Fruit fly (Drosophila melanogaster) whole organism, embryonic: ENCODE data around the gene deltaCOP.
A peak's percentile ranks its signal among the peaks of the same experiment; 100 is the strongest.

ENCODE experiments used
- CG10267 ChIP-seq: fragments of 200-800 bp; sonication (Bioruptor generic); optimal IDR thresholded peaks from 2 replicates; lab custom pipeline; 2018; ENCODE audit warnings: missing biosample characterization, mild to moderate bottlenecking, missing genetic modification characterization, moderate library complexity
- CG10431 ChIP-seq: fragments of 200-800 bp; sonication (Bioruptor generic); optimal IDR thresholded peaks from 3 replicates; lab custom pipeline; 2018; ENCODE audit warnings: missing biosample characterization, mild to moderate bottlenecking, missing genetic modification characterization
- CG10959 ChIP-seq: fragments of 200-800 bp; sonication (Bioruptor generic); IDR thresholded peaks from 2 replicates; pipeline ENCODE4 v1.3.6; 2022; ENCODE audit warnings: missing biosample characterization, missing genetic modification characterization
- CG11695 ChIP-seq: fragments of 200-800 bp; sonication (Bioruptor generic); IDR thresholded peaks from 3 replicates; pipeline ENCODE4 v1.3.6; 2022; ENCODE audit warnings: missing biosample characterization, missing genetic modification characterization
- CG12104 ChIP-seq: fragments of 200-800 bp; sonication (Bioruptor generic); optimal IDR thresholded peaks from 3 replicates; lab custom pipeline; 2016; ENCODE audit warnings: missing biosample characterization, missing genetic modification characterization
- CG1602 ChIP-seq: fragments of 200-800 bp; sonication (Bioruptor generic); optimal IDR thresholded peaks from 3 replicates; lab custom pipeline; 2016; ENCODE audit warnings: missing biosample characterization, missing genetic modification characterization
- CG1647 ChIP-seq: fragments of 200-800 bp; sonication (Bioruptor generic); optimal IDR thresholded peaks from 3 replicates; lab custom pipeline; 2016; ENCODE audit warnings: missing biosample characterization, missing genetic modification characterization
- CG16779 ChIP-seq: fragments of 200-800 bp; sonication (Bioruptor generic); IDR thresholded peaks from 2 replicates; pipeline ENCODE4 v1.3.6; 2022; ENCODE audit warnings: missing biosample characterization, missing genetic modification characterization
- CG16815 ChIP-seq: fragments of 200-800 bp; sonication (Bioruptor generic); optimal IDR thresholded peaks from 3 replicates; lab custom pipeline; 2017; ENCODE audit warnings: missing biosample characterization, mild to moderate bottlenecking, missing genetic modification characterization
- CG17359 ChIP-seq: fragments of 200-800 bp; sonication (Bioruptor generic); optimal IDR thresholded peaks from 3 replicates; lab custom pipeline; 2018; ENCODE audit warnings: missing biosample characterization, mild to moderate bottlenecking, missing genetic modification characterization, moderate library complexity
- CG18599 ChIP-seq: fragments of 200-800 bp; sonication (Bioruptor generic); optimal IDR thresholded peaks from 3 replicates; lab custom pipeline; 2017; ENCODE audit warnings: missing biosample characterization, missing genetic modification characterization, mild to moderate bottlenecking, moderate library complexity, missing genetic modification reagents
- CG2120 ChIP-seq: fragments of 200-800 bp; sonication (Bioruptor generic); optimal IDR thresholded peaks from 3 replicates; lab custom pipeline; 2016; ENCODE audit warnings: missing biosample characterization, missing genetic modification characterization
- CG31388 ChIP-seq: fragments of 200-800 bp; sonication (Bioruptor generic); optimal IDR thresholded peaks from 2 replicates; lab custom pipeline; 2016; ENCODE audit warnings: missing biosample characterization, missing genetic modification characterization
- CG31441 ChIP-seq: fragments of 200-800 bp; sonication (Bioruptor generic); IDR thresholded peaks from 2 replicates; pipeline ENCODE4 v1.3.6; 2022; ENCODE audit warnings: missing biosample characterization, missing genetic modification characterization
- CG3281 ChIP-seq: fragments of 200-800 bp; sonication (Bioruptor generic); optimal IDR thresholded peaks from 3 replicates; lab custom pipeline; 2017; ENCODE audit warnings: missing biosample characterization, mild to moderate bottlenecking, missing genetic modification characterization
- CG4404 ChIP-seq: fragments of 200-800 bp; sonication (Bioruptor generic); IDR thresholded peaks from 2 replicates; pipeline ENCODE4 v1.3.6; 2022; ENCODE audit warnings: missing biosample characterization, missing genetic modification characterization
- CG4424 ChIP-seq: fragments of 200-800 bp; sonication (Bioruptor generic); optimal IDR thresholded peaks from 3 replicates; lab custom pipeline; 2016; ENCODE audit warnings: missing biosample characterization, missing genetic modification characterization
- CG4617 ChIP-seq: fragments of 200-800 bp; sonication (Bioruptor generic); optimal IDR thresholded peaks from 3 replicates; lab custom pipeline; 2016; ENCODE audit warnings: missing biosample characterization, missing genetic modification characterization, borderline replicate concordance
- CG5180 ChIP-seq: fragments of 200-800 bp; sonication (Bioruptor generic); optimal IDR thresholded peaks from 3 replicates; lab custom pipeline; 2017; ENCODE audit warnings: missing biosample characterization, missing genetic modification characterization, mild to moderate bottlenecking, moderate library complexity, missing genetic modification reagents
- CG6654 ChIP-seq: fragments of 200-800 bp; sonication (Bioruptor generic); optimal IDR thresholded peaks from 2 replicates; lab custom pipeline; 2017; ENCODE audit warnings: missing biosample characterization, mild to moderate bottlenecking, missing genetic modification characterization
- CG6813 ChIP-seq: fragments of 200-800 bp; sonication (Bioruptor generic); optimal IDR thresholded peaks from 2 replicates; lab custom pipeline; 2017; ENCODE audit warnings: missing biosample characterization, missing genetic modification characterization, mild to moderate bottlenecking, moderate library complexity, missing genetic modification reagents
- CG7963 ChIP-seq: fragments of 200-800 bp; sonication (Bioruptor generic); IDR thresholded peaks from 3 replicates; pipeline ENCODE4 v1.3.6; 2022; ENCODE audit warnings: missing biosample characterization, missing genetic modification characterization; ENCODE audit not compliant: partially characterized antibody
- CG9609 ChIP-seq: fragments of 200-800 bp; sonication (Bioruptor generic); optimal IDR thresholded peaks from 3 replicates; lab custom pipeline; 2016; ENCODE audit warnings: missing biosample characterization, missing genetic modification characterization
- CG9932 ChIP-seq: fragments of 200-800 bp; sonication (Bioruptor generic); IDR thresholded peaks from 2 replicates; pipeline ENCODE4 v1.3.6; 2022; ENCODE audit warnings: missing biosample characterization, missing genetic modification characterization
- Deaf1 ChIP-seq: fragments of 200-800 bp; optimal IDR thresholded peaks from 3 replicates; lab custom pipeline; 2019; ENCODE audit warnings: missing biosample characterization, mild to moderate bottlenecking, missing genetic modification characterization, moderate library complexity
- HmgD ChIP-seq: fragments of 200-800 bp; sonication (Bioruptor generic); optimal IDR thresholded peaks from 3 replicates; lab custom pipeline; 2016; ENCODE audit warnings: missing biosample characterization, missing genetic modification characterization
- Mes4 ChIP-seq: fragments of 200-800 bp; sonication (Bioruptor generic); optimal IDR thresholded peaks from 2 replicates; lab custom pipeline; 2016; ENCODE audit warnings: missing biosample characterization, missing genetic modification characterization
- Opbp ChIP-seq: fragments of 200-800 bp; sonication (Bioruptor generic); IDR thresholded peaks from 3 replicates; pipeline ENCODE4 v1.3.6; 2022; ENCODE audit warnings: missing biosample characterization, missing genetic modification characterization; ENCODE audit not compliant: partially characterized antibody
- Sry-β ChIP-seq: fragments of 200-800 bp; sonication (Bioruptor generic); optimal IDR thresholded peaks from 2 replicates; lab custom pipeline; 2018; ENCODE audit warnings: missing biosample characterization, mild to moderate bottlenecking, missing genetic modification characterization, moderate library complexity
- ab ChIP-seq: fragments of 200-800 bp; sonication (Bioruptor generic); optimal IDR thresholded peaks from 2 replicates; lab custom pipeline; 2016; ENCODE audit warnings: missing biosample characterization, missing genetic modification characterization
- ac ChIP-seq: fragments of 200-800 bp; sonication (Bioruptor generic); optimal IDR thresholded peaks from 3 replicates; lab custom pipeline; 2017; ENCODE audit warnings: missing biosample characterization, mild to moderate bottlenecking, missing genetic modification characterization
- bsh ChIP-seq, 2 experiments: fragments of 200-800 bp; sonication (Bioruptor generic); optimal IDR thresholded peaks; 2 replicates each; lab custom pipeline; 2017 to 2018; ENCODE audit warnings: mild to moderate bottlenecking in 2 of 2, missing biosample characterization in 2 of 2, missing genetic modification characterization in 2 of 2, moderate library complexity in 1 of 2
- cas ChIP-seq: fragments of 200-800 bp; sonication (Bioruptor generic); IDR thresholded peaks from 2 replicates; pipeline ENCODE4 v1.3.6; 2022; ENCODE audit warnings: missing biosample characterization, missing genetic modification characterization
- chif ChIP-seq, 2 experiments: fragments of 200-800 bp; sonication (Bioruptor generic); optimal IDR thresholded peaks; 3 replicates each; lab custom pipeline; 2016; ENCODE audit warnings: missing biosample characterization in 2 of 2, missing genetic modification characterization in 2 of 2
- fd96Cb ChIP-seq: fragments of 200-800 bp; sonication (Bioruptor generic); optimal IDR thresholded peaks from 2 replicates; lab custom pipeline; 2018; ENCODE audit warnings: missing biosample characterization, mild to moderate bottlenecking, missing genetic modification characterization, moderate library complexity
- gcm2 ChIP-seq: fragments of 200-800 bp; sonication (Bioruptor generic); optimal IDR thresholded peaks from 2 replicates; lab custom pipeline; 2016; ENCODE audit warnings: missing biosample characterization, missing genetic modification characterization
- grn ChIP-seq: fragments of 200-800 bp; sonication (Bioruptor generic); optimal IDR thresholded peaks from 3 replicates; lab custom pipeline; 2017; ENCODE audit warnings: missing biosample characterization, missing genetic modification characterization
- lmd ChIP-seq: fragments of 200-800 bp; sonication (Bioruptor generic); IDR thresholded peaks from 2 replicates; pipeline ENCODE4 v1.3.6; 2022; ENCODE audit warnings: missing biosample characterization, missing genetic modification characterization
- lov ChIP-seq, 2 experiments: fragments of 200-800 bp in 1 of 2; fragments of >200 bp in 1 of 2; sonication (Bioruptor generic) in 1 of 2; IDR thresholded peaks in 1 of 2; optimal IDR thresholded peaks in 1 of 2; 2 replicates in 1 of 2; 3 replicates in 1 of 2; pipeline versions ENCODE4 v1.3.6 to Lab custom; 2017 to 2022; ENCODE audit warnings: missing biosample characterization in 1 of 2, missing genetic modification characterization in 1 of 2
- nerfin-1 ChIP-seq: fragments of 200-800 bp; sonication (Bioruptor generic); optimal IDR thresholded peaks from 3 replicates; lab custom pipeline; 2019; ENCODE audit warnings: missing biosample characterization, mild to moderate bottlenecking, missing genetic modification characterization, moderate library complexity
- odd ChIP-seq: fragments of 200-800 bp; sonication (Bioruptor generic); optimal IDR thresholded peaks from 2 replicates; lab custom pipeline; 2017; ENCODE audit warnings: missing biosample characterization, mild to moderate bottlenecking, missing genetic modification characterization
- pnt ChIP-seq: fragments of 200-800 bp; sonication (Bioruptor generic); optimal IDR thresholded peaks from 3 replicates; lab custom pipeline; 2016; ENCODE audit warnings: missing biosample characterization, missing genetic modification characterization
- run ChIP-seq: fragments of 200-800 bp; sonication (Bioruptor generic); optimal IDR thresholded peaks from 3 replicates; lab custom pipeline; 2018; ENCODE audit warnings: missing biosample characterization, mild to moderate bottlenecking, missing genetic modification characterization
- schlank ChIP-seq: fragments of 200-800 bp; sonication (Bioruptor generic); optimal IDR thresholded peaks from 2 replicates; lab custom pipeline; 2018; ENCODE audit warnings: missing biosample characterization, mild to moderate bottlenecking, missing genetic modification characterization
- scrt ChIP-seq: fragments of 200-800 bp; sonication (Bioruptor generic); optimal IDR thresholded peaks from 2 replicates; lab custom pipeline; 2018; ENCODE audit warnings: missing biosample characterization, mild to moderate bottlenecking, missing genetic modification characterization, moderate library complexity
- sd ChIP-seq: fragments of 200-800 bp; sonication (Bioruptor generic); optimal IDR thresholded peaks from 3 replicates; lab custom pipeline; 2018; ENCODE audit warnings: missing biosample characterization, mild to moderate bottlenecking, missing genetic modification characterization, moderate library complexity
- sob ChIP-seq: fragments of 200-800 bp; sonication (Bioruptor generic); IDR thresholded peaks from 2 replicates; pipeline ENCODE4 v1.3.6; 2022; ENCODE audit warnings: missing biosample characterization, missing genetic modification characterization
- tx ChIP-seq: fragments of 200-800 bp; sonication (Bioruptor generic); optimal IDR thresholded peaks from 2 replicates; lab custom pipeline; 2016; ENCODE audit warnings: missing biosample characterization, missing genetic modification characterization
- usp ChIP-seq: fragments of >200 bp; optimal IDR thresholded peaks from 2 replicates; lab custom pipeline; 2017; ENCODE audit warnings: missing biosample characterization, missing genetic modification characterization
- zen ChIP-seq: fragments of 200-800 bp; sonication (Bioruptor generic); optimal IDR thresholded peaks from 3 replicates; lab custom pipeline; 2018; ENCODE audit warnings: missing biosample characterization, mild to moderate bottlenecking, missing genetic modification characterization, moderate library complexity

Gene deltaCOP

DNA sequence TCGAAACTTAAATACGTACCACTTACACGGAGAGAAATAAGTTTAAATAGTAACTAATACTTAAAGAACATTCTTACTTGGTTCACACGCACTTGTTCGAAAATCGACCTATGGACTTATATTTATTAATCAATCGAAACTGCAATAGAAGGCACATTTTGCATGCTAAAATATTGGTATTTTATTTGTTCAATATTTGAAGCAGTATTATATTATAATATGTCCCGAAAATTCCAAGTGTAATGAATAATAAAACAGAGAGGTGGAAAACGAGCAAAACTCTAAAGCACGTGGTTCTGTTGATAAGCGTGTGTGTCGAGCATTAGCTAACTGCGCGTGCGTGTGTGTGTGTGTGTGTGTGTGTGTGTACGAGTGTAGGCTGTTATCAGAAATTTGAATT, 11.7 kb downstream of the deltaCOP start (continued):
- TF ChIP-seq CG16815 (peak; percentile 63), CG5180 (peak; percentile 67), CG31388 (GFP tag; lab: Kevin White, UChicago) (peak; percentile 21), usp (GFP tag; lab: Kevin White, UChicago) (no peak), CG1647 (peak; percentile 79), Sry-β (GFP tag; lab: Kevin White, UChicago) (peak; percentile 6), CG31441 (GFP tag; lab: Robert Waterston, UW) (peak; percentile 80), fd96Cb (tag; lab: Kevin White, UChicago) (peak; percentile 73), chif (GFP tag; optimal IDR thresholded peaks at IDR 0.05; lab: Kevin White, UChicago) (peak; percentile 61 to 68), CG17359 (tag; lab: Kevin White, UChicago) (peak; percentile 87), CG4424 (GFP tag; lab: Kevin White, UChicago) (peak; percentile 77), Mes4 (GFP tag; lab: Kevin White, UChicago) (no peak), CG6813 (GFP tag; lab: Kevin White, UChicago) (peak; percentile 89), CG16779 (GFP tag; lab: Robert Waterston, UW) (0 out of 2 replicates have a peak, but pooled peaks have one; percentile 27), lov (optimal IDR thresholded peaks at IDR 0.05; lab: Kevin White, UChicago) (no peak), lov (GFP tag; IDR thresholded peaks at IDR 0.05; lab: Robert Waterston, UW) (no peak), odd (GFP tag; lab: Kevin White, UChicago) (peak; percentile 74), lmd (peak; percentile 86), Deaf1 (tag; lab: Kevin White, UChicago) (peak; percentile 74), CG10267 (peak; percentile 76), CG12104 (peak; percentile 83), HmgD (GFP tag; lab: Kevin White, UChicago) (no peak), CG1602 (GFP tag; lab: Kevin White, UChicago) (peak; percentile 74), CG4404 (GFP tag; lab: Robert Waterston, UW) (peak; percentile 41; the same call in 1 of the 2 replicates), Opbp (GFP tag; lab: Robert Waterston, UW) (no peak), ac (GFP tag; lab: Kevin White, UChicago) (peak; percentile 6), scrt (GFP tag; lab: Kevin White, UChicago) (peak; percentile 90), bsh (GFP tag; optimal IDR thresholded peaks at IDR 0.05; lab: Kevin White, UChicago) (peak in 1 of 2 experiments; percentile 82), CG6654 (GFP tag; lab: Kevin White, UChicago) (peak; percentile 45), tx (GFP tag; lab: Kevin White, UChicago) (peak; percentile 73), run (peak; percentile 76), CG9609 (peak; percentile 56), CG9932 (peak; percentile 83), CG7963 (GFP tag; lab: Robert Waterston, UW) (no peak), CG11695 (GFP tag; lab: Robert Waterston, UW) (peak; percentile 76), ab (GFP tag; lab: Kevin White, UChicago) (peak; percentile 47), CG10431 (GFP tag; lab: Kevin White, UChicago) (no peak), sd (tag; lab: Kevin White, UChicago) (peak; percentile 88), schlank (tag; lab: Kevin White, UChicago) (peak; percentile 83), CG10959 (GFP tag; lab: Robert Waterston, UW) (peak; percentile 43), zen (tag; lab: Kevin White, UChicago) (peak; percentile 69), grn (GFP tag; lab: Kevin White, UChicago) (peak; percentile 50), cas (GFP tag; lab: Robert Waterston, UW) (peak; percentile 48; the same call in 1 of the 2 replicates), sob (peak; percentile 86), CG4617 (GFP tag; lab: Kevin White, UChicago) (peak; percentile 17), CG18599 (GFP tag; lab: Kevin White, UChicago) (peak; percentile 96), gcm2 (GFP tag; lab: Kevin White, UChicago) (peak; percentile 44), CG2120 (GFP tag; lab: Kevin White, UChicago) (peak; percentile 95), CG3281 (peak; percentile 94), nerfin-1 (peak; percentile 71), pnt (GFP tag; lab: Kevin White, UChicago) (peak; percentile 52)
